Worm (Caenorhabditis elegans) whole organism, young adult: ENCODE results near the gene D1025.1.

ENCODE experiments used
- F33H1.4 ChIP-seq: fragments of 200-800 bp; sonication (Bioruptor generic); IDR thresholded peaks from 2 replicates; pipeline ENCODE4 v1.3.6; 2022; ENCODE audit warnings: missing genetic modification reagents, missing genetic modification characterization, missing compliant biosample characterization
- F39B2.1 ChIP-seq: fragments of 200-800 bp; sonication (Bioruptor generic); IDR thresholded peaks from 2 replicates; pipeline ENCODE4 v1.3.6; 2022; ENCODE audit warnings: missing genetic modification reagents, missing genetic modification characterization, missing compliant biosample characterization
- K11D2.4 ChIP-seq: fragments of 200-800 bp; sonication (Bioruptor generic); IDR thresholded peaks from 2 replicates; pipeline ENCODE4 v1.3.6; 2022; ENCODE audit warnings: missing genetic modification reagents, missing genetic modification characterization, missing compliant biosample characterization
- K12H6.12 ChIP-seq: fragments of 200-800 bp; sonication (Bioruptor generic); optimal IDR thresholded peaks from 2 replicates; lab custom pipeline; 2018; ENCODE audit warnings: mild to moderate bottlenecking, missing genetic modification characterization, missing compliant biosample characterization
- Y53G8AR.9 ChIP-seq: fragments of 200-800 bp; sonication (Bioruptor generic); conservative IDR thresholded peaks from 2 replicates; pipeline ENCODE4 v1.3.6; 2022; ENCODE audit warnings: missing genetic modification reagents, missing genetic modification characterization, missing compliant biosample characterization
- Y95B8A.8 ChIP-seq: fragments of 200-800 bp; sonication (Bioruptor generic); IDR thresholded peaks from 2 replicates; pipeline ENCODE4 v1.3.6; 2022; ENCODE audit warnings: missing genetic modification reagents, missing genetic modification characterization, missing compliant biosample characterization
- atf-7 ChIP-seq: sonication (generic microtip); optimal IDR thresholded peaks from 2 replicates; lab custom pipeline; 2017; ENCODE audit warnings: mild to moderate bottlenecking, missing genetic modification characterization, missing compliant biosample characterization
- attf-5 ChIP-seq: fragments of 200-800 bp; sonication (Bioruptor generic); optimal IDR thresholded peaks from 2 replicates; lab custom pipeline; 2018; ENCODE audit warnings: mild to moderate bottlenecking, missing genetic modification characterization, missing compliant biosample characterization
- cebp-1 ChIP-seq, 2 experiments: fragments of 200-800 bp in 1 of 2; sonication (Bioruptor generic) in 1 of 2; sonication (generic microtip) in 1 of 2; IDR thresholded peaks in 1 of 2; optimal IDR thresholded peaks in 1 of 2; 2 replicates each; pipeline versions ENCODE4 v1.3.6 to Lab custom; 2017 to 2022; ENCODE audit warnings: missing compliant biosample characterization in 2 of 2, missing genetic modification characterization in 2 of 2, mild to moderate bottlenecking in 1 of 2, missing genetic modification reagents in 1 of 2, moderate library complexity in 1 of 2
- ceh-27 ChIP-seq: fragments of 200-800 bp; sonication (Bioruptor generic); optimal IDR thresholded peaks from 2 replicates; lab custom pipeline; 2018; ENCODE audit warnings: mild to moderate bottlenecking, missing genetic modification characterization, moderate library complexity, missing compliant biosample characterization
- chd-7 ChIP-seq: sonication (generic microtip); optimal IDR thresholded peaks from 2 replicates; lab custom pipeline; 2016; ENCODE audit warnings: mild to moderate bottlenecking, missing genetic modification characterization, moderate library complexity, missing compliant biosample characterization
- egl-18 ChIP-seq: fragments of 200-800 bp; sonication (Bioruptor generic); IDR thresholded peaks from 2 replicates; pipeline ENCODE4 v1.3.6; 2022; ENCODE audit warnings: missing genetic modification reagents, missing genetic modification characterization, missing compliant biosample characterization
- ekl-4 ChIP-seq: fragments of 200-800 bp; sonication (Bioruptor generic); IDR thresholded peaks from 2 replicates; pipeline ENCODE4 v1.3.6; 2022; ENCODE audit warnings: missing genetic modification reagents, missing genetic modification characterization, missing compliant biosample characterization
- lin-26 ChIP-seq: fragments of 200-800 bp; sonication (Bioruptor generic); IDR thresholded peaks from 2 replicates; pipeline ENCODE4 v1.3.6; 2022; ENCODE audit warnings: missing genetic modification reagents, missing genetic modification characterization, missing compliant biosample characterization
- lin-35 ChIP-seq, 3 experiments: fragments of 150-350 bp in 2 of 3; sonication (generic microtip) in 1 of 3; optimal IDR thresholded peaks; 2 replicates each; lab custom pipeline; 2014 to 2018; ENCODE audit warnings: missing biosample characterization in 3 of 3, missing genetic modification characterization in 3 of 3, missing genetic modification reagents in 3 of 3
- lin-40 ChIP-seq: sonication (generic microtip); optimal IDR thresholded peaks from 2 replicates; lab custom pipeline; 2016; ENCODE audit warnings: missing genetic modification characterization, mild to moderate bottlenecking, missing compliant biosample characterization, missing genotype, missing genetic modification reagents
- madf-10 ChIP-seq: sonication (generic microtip); optimal IDR thresholded peaks from 2 replicates; lab custom pipeline; 2016; ENCODE audit warnings: mild to moderate bottlenecking, missing genetic modification characterization, missing compliant biosample characterization
- madf-3 ChIP-seq: fragments of 200-800 bp; sonication (Bioruptor generic); IDR thresholded peaks from 2 replicates; pipeline ENCODE4 v1.3.6; 2022; ENCODE audit warnings: missing genetic modification reagents, missing genetic modification characterization, missing compliant biosample characterization
- madf-6 ChIP-seq: fragments of 200-800 bp; sonication (Bioruptor generic); IDR thresholded peaks from 2 replicates; pipeline ENCODE4 v1.3.6; 2022; ENCODE audit warnings: missing genetic modification reagents, missing genetic modification characterization, missing compliant biosample characterization
- mcd-1 ChIP-seq: fragments of 200-800 bp; sonication (Bioruptor generic); IDR thresholded peaks from 2 replicates; pipeline ENCODE4 v1.3.6; 2022; ENCODE audit warnings: missing genetic modification reagents, missing genetic modification characterization, missing compliant biosample characterization
- nhr-80 ChIP-seq: sonication (generic microtip); optimal IDR thresholded peaks from 2 replicates; lab custom pipeline; 2016; ENCODE audit warnings: missing genetic modification characterization, missing compliant biosample characterization
- pbrm-1 ChIP-seq: fragments of 200-800 bp; sonication (Bioruptor generic); IDR thresholded peaks from 2 replicates; pipeline ENCODE4 v1.3.6; 2022; ENCODE audit warnings: missing genetic modification reagents, missing genetic modification characterization, missing compliant biosample characterization
- sea-2 ChIP-seq: fragments of 200-800 bp; sonication (Bioruptor generic); IDR thresholded peaks from 2 replicates; pipeline ENCODE4 v1.3.6; 2022; ENCODE audit warnings: missing genetic modification characterization, missing compliant biosample characterization
- snpc-3.4 ChIP-seq: sonication (generic microtip); optimal IDR thresholded peaks from 2 replicates; lab custom pipeline; 2017; ENCODE audit warnings: missing genetic modification characterization, mild to moderate bottlenecking, missing compliant biosample characterization, antibody characterized with exemption, moderate library complexity, missing genotype, missing genetic modification reagents
- somi-1 ChIP-seq: fragments of 200-800 bp; sonication (Bioruptor generic); optimal IDR thresholded peaks from 2 replicates; lab custom pipeline; 2018; ENCODE audit warnings: mild to moderate bottlenecking, missing genetic modification characterization, missing compliant biosample characterization
- sptf-2 ChIP-seq: fragments of 200-800 bp; sonication (Bioruptor generic); optimal IDR thresholded peaks from 2 replicates; lab custom pipeline; 2018; ENCODE audit warnings: mild to moderate bottlenecking, missing genetic modification characterization, missing compliant biosample characterization
- tbp1 ChIP-seq: fragments of 200-800 bp; sonication (Bioruptor generic); optimal IDR thresholded peaks from 2 replicates; lab custom pipeline; 2018; ENCODE audit warnings: mild to moderate bottlenecking, missing genetic modification characterization, missing compliant biosample characterization
- ztf-25 ChIP-seq: fragments of 200-800 bp; sonication (Bioruptor generic); IDR thresholded peaks from 2 replicates; pipeline ENCODE4 v1.3.6; 2022; ENCODE audit warnings: missing genetic modification reagents, missing genetic modification characterization, missing compliant biosample characterization
- ztf-26 ChIP-seq: sonication (generic microtip); optimal IDR thresholded peaks from 2 replicates; lab custom pipeline; 2017; ENCODE audit warnings: missing genetic modification characterization, missing compliant biosample characterization
- ztf-6 ChIP-seq: fragments of 200-800 bp; sonication (Bioruptor generic); IDR thresholded peaks from 2 replicates; pipeline ENCODE4 v1.3.6; 2022; ENCODE audit warnings: missing genetic modification reagents, missing genetic modification characterization, missing compliant biosample characterization

D1025.1 gene

DNA sequence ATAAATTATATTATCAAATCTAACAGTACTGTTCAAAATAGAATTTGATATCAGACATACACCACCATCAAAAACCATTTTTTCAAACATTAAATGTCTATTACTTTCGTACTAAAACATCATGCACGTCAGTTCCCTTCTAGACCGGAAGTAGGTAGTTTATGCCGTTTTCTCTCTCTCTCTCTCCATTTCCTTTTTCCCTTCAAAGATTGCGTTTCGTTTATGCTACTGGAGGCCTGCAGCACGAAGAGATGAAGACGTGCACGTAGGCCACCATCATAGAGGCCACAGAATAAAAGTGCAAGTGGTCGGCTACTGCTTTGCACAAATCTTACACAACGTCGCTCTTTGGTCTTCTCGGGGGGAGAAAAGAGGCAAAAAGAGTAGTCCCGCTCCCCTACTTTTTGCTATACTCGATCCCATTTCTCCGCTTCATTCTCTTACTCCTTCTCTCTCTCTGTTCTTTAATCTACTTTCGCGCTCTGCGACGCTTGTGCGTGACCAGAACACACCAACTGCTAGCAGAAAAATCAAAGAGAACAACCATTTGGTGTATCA is 40.9 kb downstream of the D1025.1 start (continued):
- TF ChIP-seq nhr-80 (tag; lab: Kevin White, UChicago) = peak; percentile 61
- TF ChIP-seq cebp-1 (GFP tag; IDR thresholded peaks at IDR 0.05; lab: Robert Waterston, UW) = no peak
- TF ChIP-seq cebp-1 (tag; optimal IDR thresholded peaks at IDR 0.05; lab: Kevin White, UChicago) = peak; percentile 65
- TF ChIP-seq tbp1 (GFP tag; lab: Kevin White, UChicago) = no peak
- TF ChIP-seq snpc-3.4 = no peak
- no peak for TF ChIP-seq ztf-26 (tag; lab: Kevin White, UChicago)

- 0 out of 2 replicates have a peak, but pooled peaks have one; percentile 10 for TF ChIP-seq egl-18
- no peak for TF ChIP-seq ztf-6 (GFP tag; lab: Robert Waterston, UW)
- TF ChIP-seq cebp-1 (GFP tag; IDR thresholded peaks at IDR 0.05; lab: Robert Waterston, UW) = 0 out of 2 replicates have a peak, but pooled peaks have one; percentile 9
- TF ChIP-seq cebp-1 (tag; optimal IDR thresholded peaks at IDR 0.05; lab: Kevin White, UChicago) = no peak
- TF ChIP-seq madf-10 (tag; lab: Kevin White, UChicago) = peak; percentile 1
- no peak for TF ChIP-seq F39B2.1
- peak; percentile 21 for TF ChIP-seq K12H6.12 (tag; lab: Kevin White, UChicago)
- TF ChIP-seq lin-35 (GFP tag; optimal IDR thresholded peaks at IDR 0.05; lab: Kevin White, UChicago) = peak in 1 of 3 experiments; percentile 63
- peak; percentile 48; the same call in 1 of the 2 replicates for TF ChIP-seq ekl-4
- TF ChIP-seq ceh-27 (GFP tag; lab: Kevin White, UChicago) = peak; percentile 10
- 0 out of 2 replicates have a peak, but pooled peaks have one; percentile 36 for TF ChIP-seq K11D2.4 (GFP tag; lab: Robert Waterston, UW)
- peak; percentile 90 for TF ChIP-seq atf-7
- TF ChIP-seq Y53G8AR.9 = no peak
- no peak for TF ChIP-seq sea-2 (GFP tag; lab: Robert Waterston, UW)
- peak; percentile 30; the same call in 1 of the 2 replicates for TF ChIP-seq pbrm-1 (GFP tag; lab: Robert Waterston, UW)
- peak; percentile 58 for TF ChIP-seq lin-40 (tag; lab: Kevin White, UChicago)
- peak; percentile 33 for TF ChIP-seq nhr-80 (tag; lab: Kevin White, UChicago)
- TF ChIP-seq somi-1 (GFP tag; lab: Kevin White, UChicago) = peak; percentile 25
- TF ChIP-seq chd-7 = peak; percentile 58
- TF ChIP-seq mcd-1 (GFP tag; lab: Robert Waterston, UW) = peak; percentile 8; the same call in 1 of the 2 replicates
Observed at ce11 chrX:14562286-14563086, 41.9 kb downstream of the D1025.1 start.

- TF ChIP-seq K11D2.4 (GFP tag; lab: Robert Waterston, UW) (0 out of 2 replicates have a peak, but pooled peaks have one; percentile 44), cebp-1 (GFP tag; IDR thresholded peaks at IDR 0.05; lab: Robert Waterston, UW) (no peak), cebp-1 (tag; optimal IDR thresholded peaks at IDR 0.05; lab: Kevin White, UChicago) (no peak)
Observed at ce11 chrX:14563818-14564217, 43.3 kb downstream of the D1025.1 start.

DNA sequence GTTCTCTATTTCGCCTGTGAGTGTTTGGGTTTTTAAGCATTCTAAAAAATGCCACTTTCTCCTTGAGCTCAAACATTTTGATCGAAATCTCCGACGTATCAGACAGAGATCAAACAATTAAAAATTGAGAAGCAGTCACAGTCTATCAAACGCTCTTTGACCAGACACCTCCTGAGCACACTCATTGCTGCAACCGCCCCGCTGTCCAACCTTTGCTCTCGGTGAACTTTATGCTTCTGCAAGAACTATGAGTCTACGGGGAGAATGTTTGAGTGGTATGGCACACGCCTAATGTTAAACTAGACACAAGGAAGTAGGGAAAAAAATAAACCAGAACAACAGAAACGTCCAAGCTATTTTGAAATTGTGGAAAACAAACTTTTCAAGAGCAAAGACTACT is 44.7 kb downstream of the D1025.1 start:
- TF ChIP-seq Y95B8A.8 (GFP tag; lab: Robert Waterston, UW) (no peak), nhr-80 (tag; lab: Kevin White, UChicago) (peak; percentile 19)

ce11 chrX:14566047-14566446 is 45.5 kb downstream of the D1025.1 start:
- no peak for TF ChIP-seq lin-26 (GFP tag; lab: Robert Waterston, UW)
- no peak for TF ChIP-seq ztf-25

DNA sequence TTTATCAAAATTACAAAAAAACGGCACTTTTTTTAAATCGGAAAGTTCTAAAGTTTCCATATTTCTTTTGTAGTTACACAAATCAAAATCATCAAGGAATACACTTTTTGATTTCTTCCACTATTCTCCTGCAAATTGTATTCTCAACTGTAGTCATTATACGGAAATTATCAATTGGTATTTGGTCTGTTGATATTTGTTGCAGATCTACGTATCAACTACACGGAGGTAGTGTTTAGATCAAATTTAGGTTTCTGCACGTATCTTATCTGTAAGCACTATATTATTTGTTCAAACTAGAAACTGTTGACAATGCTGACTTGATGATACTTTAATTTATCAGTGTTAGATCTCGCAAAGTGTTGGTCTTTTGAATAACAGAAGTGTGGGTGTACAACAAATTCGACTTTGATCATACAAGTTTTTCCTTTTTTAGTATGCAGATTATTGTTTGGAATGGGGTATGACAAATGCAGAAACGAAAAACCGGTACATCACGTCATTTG is 47.7 kb downstream of the D1025.1 start:
- no peak for TF ChIP-seq madf-6 (GFP tag; lab: Robert Waterston, UW)
- no peak for TF ChIP-seq pbrm-1 (GFP tag; lab: Robert Waterston, UW)
- no peak for TF ChIP-seq sptf-2 (GFP tag; lab: Kevin White, UChicago)
- TF ChIP-seq madf-3 = no peak
- no peak for TF ChIP-seq Y53G8AR.9
- TF ChIP-seq F33H1.4 = no peak
- no peak for TF ChIP-seq nhr-80 (tag; lab: Kevin White, UChicago)
- no peak for TF ChIP-seq attf-5 (GFP tag; lab: Kevin White, UChicago)
